Fruit fly (Drosophila melanogaster) Kc167 (cell line): Measurements from ENCODE around the gene CG13694.

Experiments
- Myc ChIP-seq: fragments of >200 bp; optimal IDR thresholded peaks from 2 replicates; lab custom pipeline; 2017; ENCODE audit warnings: missing external identifiers
- Sin3A ChIP-seq: fragments of >200 bp; optimal IDR thresholded peaks from 2 replicates; lab custom pipeline; 2018; ENCODE audit warnings: missing external identifiers
- h ChIP-seq: fragments of >200 bp; optimal IDR thresholded peaks from 3 replicates; lab custom pipeline; 2018; ENCODE audit warnings: missing external identifiers
- insv ChIP-seq: fragments of >200 bp; optimal IDR thresholded peaks from 3 replicates; lab custom pipeline; 2018; ENCODE audit warnings: missing external identifiers
- psq ChIP-seq: fragments of >200 bp; optimal IDR thresholded peaks from 2 replicates; lab custom pipeline; 2017; ENCODE audit warnings: missing external identifiers
- ttk ChIP-seq: sonication (Bioruptor generic); optimal IDR thresholded peaks from 2 replicates; lab custom pipeline; 2017; ENCODE audit warnings: missing external identifiers

dm6 chr2L:71869-72751, 44.2 kb downstream of the CG13694 start:
- no peak for TF ChIP-seq Myc (lab: Kevin White, UChicago)
- no peak for TF ChIP-seq h (lab: Kevin White, UChicago)
- no peak for TF ChIP-seq ttk (lab: Kevin White, UChicago)
- TF ChIP-seq psq (lab: Kevin White, UChicago), result no peak
- no peak for TF ChIP-seq Sin3A (lab: Kevin White, UChicago)
- no peak for TF ChIP-seq insv (lab: Kevin White, UChicago)
